Worm (Caenorhabditis elegans) whole organism, L4 larva: ENCODE measurements around the gene F13H8.1.

ENCODE experiments used
- F26F4.8 ChIP-seq: fragments of 200-800 bp; sonication (Bioruptor generic); conservative IDR thresholded peaks from 2 replicates; pipeline ENCODE4 v1.3.6; 2022; ENCODE audit warnings: missing genetic modification characterization, missing compliant biosample characterization
- F37D6.2 ChIP-seq: sonication (generic microtip); optimal IDR thresholded peaks from 2 replicates; lab custom pipeline; 2016; ENCODE audit warnings: mild to moderate bottlenecking, missing genetic modification characterization, missing compliant biosample characterization
- F49E8.2 ChIP-seq: sonication (generic microtip); optimal IDR thresholded peaks from 2 replicates; lab custom pipeline; 2016; ENCODE audit warnings: missing compliant biosample characterization, mild to moderate bottlenecking, missing genetic modification characterization, borderline replicate concordance
- T20F7.1 ChIP-seq: fragments of 200-800 bp; sonication (Bioruptor generic); optimal IDR thresholded peaks from 2 replicates; lab custom pipeline; 2018; ENCODE audit warnings: mild to moderate bottlenecking, missing genetic modification characterization, missing compliant biosample characterization
- Y5F2A.4 ChIP-seq: fragments of 200-800 bp; sonication (Bioruptor generic); optimal IDR thresholded peaks from 2 replicates; lab custom pipeline; 2018; ENCODE audit warnings: mild to moderate bottlenecking, missing genetic modification characterization, missing compliant biosample characterization
- ZK546.5 ChIP-seq, 2 experiments: sonication (generic microtip); optimal IDR thresholded peaks; 2 replicates each; lab custom pipeline; 2017; ENCODE audit warnings: missing biosample characterization in 2 of 2, missing genetic modification characterization in 2 of 2
- ama-1 ChIP-seq: fragments of 150-350 bp; optimal IDR thresholded peaks from 2 replicates; lab custom pipeline; 2014; ENCODE audit warnings: inconsistent platforms, mixed read lengths
- arid-1 ChIP-seq: fragments of 200-800 bp; sonication (Bioruptor generic); conservative IDR thresholded peaks from 2 replicates; pipeline ENCODE4 v1.3.6; 2022; ENCODE audit warnings: missing genetic modification reagents, missing genetic modification characterization, missing compliant biosample characterization
- attf-4 ChIP-seq: sonication (generic microtip); optimal IDR thresholded peaks from 3 replicates; lab custom pipeline; 2017; ENCODE audit warnings: missing biosample characterization, missing genetic modification characterization
- ces-1 ChIP-seq: fragments of 150-350 bp; sonication (generic microtip); optimal IDR thresholded peaks from 4 replicates; lab custom pipeline; 2014; ENCODE audit warnings: missing biosample characterization, missing genetic modification reagents, missing genetic modification characterization
- cey-2 ChIP-seq: sonication (generic microtip); optimal IDR thresholded peaks from 3 replicates; lab custom pipeline; 2017; ENCODE audit warnings: missing genetic modification characterization, mild to moderate bottlenecking, missing compliant biosample characterization, antibody characterized with exemption, borderline replicate concordance; ENCODE audit not compliant: insufficient read depth
- daf-16 ChIP-seq, 3 experiments: sonication (generic microtip); optimal IDR thresholded peaks; 2 replicates each; lab custom pipeline; 2016 to 2017; ENCODE audit warnings: missing genetic modification characterization in 3 of 3, missing genetic modification reagents in 3 of 3, mild to moderate bottlenecking in 2 of 3, missing compliant biosample characterization in 2 of 3, missing biosample characterization in 1 of 3, moderate library complexity in 1 of 3
- dmd-6 ChIP-seq: fragments of 200-800 bp; sonication (Bioruptor generic); IDR thresholded peaks from 2 replicates; pipeline ENCODE4 v1.3.6; 2022; ENCODE audit warnings: missing genetic modification reagents, missing genetic modification characterization, missing compliant biosample characterization
- duxl-1 ChIP-seq: sonication (generic microtip); optimal IDR thresholded peaks from 2 replicates; lab custom pipeline; 2016; ENCODE audit warnings: mild to moderate bottlenecking, missing genetic modification characterization, moderate library complexity, missing compliant biosample characterization; ENCODE audit not compliant: poor library complexity
- dve-1 ChIP-seq: sonication (generic microtip); optimal IDR thresholded peaks from 2 replicates; lab custom pipeline; 2017; ENCODE audit warnings: antibody characterized with exemption, mild to moderate bottlenecking, missing genetic modification characterization, missing compliant biosample characterization; ENCODE audit not compliant: insufficient read depth
- fos-1 ChIP-seq: fragments of 150-350 bp; optimal IDR thresholded peaks from 2 replicates; lab custom pipeline; 2014; ENCODE audit warnings: missing biosample characterization, missing genetic modification characterization
- hlh-11 ChIP-seq: fragments of 200-800 bp; sonication (Bioruptor generic); optimal IDR thresholded peaks from 2 replicates; lab custom pipeline; 2018; ENCODE audit warnings: mild to moderate bottlenecking, missing genetic modification characterization, missing compliant biosample characterization
- hlh-30 ChIP-seq: sonication (generic microtip); optimal IDR thresholded peaks from 2 replicates; lab custom pipeline; 2017; ENCODE audit warnings: antibody characterized with exemption, mild to moderate bottlenecking, missing genetic modification characterization, missing compliant biosample characterization; ENCODE audit not compliant: insufficient read depth
- hmg-1.1 ChIP-seq: fragments of 200-800 bp; sonication (Bioruptor generic); IDR thresholded peaks from 2 replicates; pipeline ENCODE4 v1.3.6; 2022; ENCODE audit warnings: missing genetic modification reagents, missing genetic modification characterization, missing compliant biosample characterization
- jun-1 ChIP-seq: fragments of 150-350 bp; optimal IDR thresholded peaks from 2 replicates; lab custom pipeline; 2014; ENCODE audit warnings: missing biosample characterization, missing genetic modification reagents, missing genetic modification characterization
- lim-7 ChIP-seq: fragments of 200-800 bp; sonication (Bioruptor generic); IDR thresholded peaks from 2 replicates; pipeline ENCODE4 v1.3.6; 2022; ENCODE audit warnings: missing genetic modification characterization, missing compliant biosample characterization
- mdt-29 ChIP-seq: fragments of 200-800 bp; sonication (Bioruptor generic); IDR thresholded peaks from 2 replicates; pipeline ENCODE4 v1.3.6; 2022; ENCODE audit warnings: missing genetic modification reagents, missing genetic modification characterization, missing compliant biosample characterization
- mxl-3 ChIP-seq: fragments of 200-800 bp; sonication (Bioruptor generic); optimal IDR thresholded peaks from 2 replicates; lab custom pipeline; 2018; ENCODE audit warnings: mild to moderate bottlenecking, missing genetic modification characterization, missing compliant biosample characterization
- nhr-102 ChIP-seq: sonication (generic microtip); optimal IDR thresholded peaks from 2 replicates; lab custom pipeline; 2016; ENCODE audit warnings: mild to moderate bottlenecking, missing genetic modification characterization, moderate library complexity, missing compliant biosample characterization
- nhr-237 ChIP-seq: sonication (generic microtip); optimal IDR thresholded peaks from 2 replicates; lab custom pipeline; 2017; ENCODE audit warnings: missing biosample characterization, missing genetic modification characterization
- nhr-28 ChIP-seq: fragments of 150-350 bp; optimal IDR thresholded peaks from 2 replicates; lab custom pipeline; 2014; ENCODE audit warnings: missing biosample characterization, missing genetic modification characterization
- nhr-48 ChIP-seq: sonication (generic microtip); optimal IDR thresholded peaks from 2 replicates; lab custom pipeline; 2016; ENCODE audit warnings: mild to moderate bottlenecking, missing genetic modification characterization, missing compliant biosample characterization
- nhr-77 ChIP-seq: fragments of 150-350 bp; optimal IDR thresholded peaks from 2 replicates; lab custom pipeline; 2014; ENCODE audit warnings: missing biosample characterization, missing genetic modification characterization
- php-3 ChIP-seq: fragments of 200-800 bp; sonication (Bioruptor generic); IDR thresholded peaks from 2 replicates; pipeline ENCODE4 v1.3.6; 2022; ENCODE audit warnings: missing genetic modification reagents, missing genetic modification characterization, missing compliant biosample characterization
- pqm-1 ChIP-seq: sonication (generic microtip); optimal IDR thresholded peaks from 2 replicates; lab custom pipeline; 2017; ENCODE audit warnings: missing biosample characterization, missing genetic modification characterization
- rbr-2 ChIP-seq: sonication (generic microtip); optimal IDR thresholded peaks from 2 replicates; lab custom pipeline; 2016; ENCODE audit warnings: missing genotype, missing genetic modification characterization, missing compliant biosample characterization
- saeg-2 ChIP-seq: fragments of 200-800 bp; sonication (Bioruptor generic); IDR thresholded peaks from 2 replicates; pipeline ENCODE4 v1.3.6; 2022; ENCODE audit warnings: missing genetic modification reagents, missing genetic modification characterization, missing compliant biosample characterization
- sdz-12 ChIP-seq: fragments of 200-800 bp; sonication (Bioruptor generic); optimal IDR thresholded peaks from 2 replicates; lab custom pipeline; 2018; ENCODE audit warnings: mild to moderate bottlenecking, missing genetic modification characterization, missing compliant biosample characterization
- set-16 ChIP-seq: fragments of 200-800 bp; sonication (Bioruptor generic); IDR thresholded peaks from 2 replicates; pipeline ENCODE4 v1.3.6; 2022; ENCODE audit warnings: missing genetic modification reagents, missing genetic modification characterization, missing compliant biosample characterization
- snpc-1.2 ChIP-seq: fragments of 200-800 bp; sonication (Bioruptor generic); IDR thresholded peaks from 2 replicates; pipeline ENCODE4 v1.3.6; 2022; ENCODE audit warnings: missing genetic modification reagents, missing genetic modification characterization, missing compliant biosample characterization
- tra-1 ChIP-seq: fragments of 200-800 bp; sonication (Bioruptor generic); IDR thresholded peaks from 2 replicates; pipeline ENCODE4 v1.3.6; 2022; ENCODE audit warnings: missing genetic modification reagents, missing genetic modification characterization, missing compliant biosample characterization
- unc-62 ChIP-seq, 3 experiments: fragments of 150-350 bp in 1 of 3; sonication (generic microtip); optimal IDR thresholded peaks in 2 of 3; peaks in 1 of 3; 1 replicate in 1 of 3; 2 replicates in 2 of 3; lab custom pipeline; 2014 to 2017; ENCODE audit warnings: missing biosample characterization in 3 of 3, missing genetic modification characterization in 3 of 3, missing genetic modification reagents in 3 of 3, missing genotype in 1 of 3
- vab-7 ChIP-seq: fragments of 200-800 bp; sonication (Bioruptor generic); IDR thresholded peaks from 2 replicates; pipeline ENCODE4 v1.3.6; 2022; ENCODE audit warnings: missing genetic modification reagents, missing genetic modification characterization, missing compliant biosample characterization
- zip-11 ChIP-seq: fragments of 200-800 bp; sonication (Bioruptor generic); IDR thresholded peaks from 2 replicates; pipeline ENCODE4 v1.3.6; 2022; ENCODE audit warnings: missing genetic modification characterization, missing compliant biosample characterization

Gene F13H8.1

DNA sequence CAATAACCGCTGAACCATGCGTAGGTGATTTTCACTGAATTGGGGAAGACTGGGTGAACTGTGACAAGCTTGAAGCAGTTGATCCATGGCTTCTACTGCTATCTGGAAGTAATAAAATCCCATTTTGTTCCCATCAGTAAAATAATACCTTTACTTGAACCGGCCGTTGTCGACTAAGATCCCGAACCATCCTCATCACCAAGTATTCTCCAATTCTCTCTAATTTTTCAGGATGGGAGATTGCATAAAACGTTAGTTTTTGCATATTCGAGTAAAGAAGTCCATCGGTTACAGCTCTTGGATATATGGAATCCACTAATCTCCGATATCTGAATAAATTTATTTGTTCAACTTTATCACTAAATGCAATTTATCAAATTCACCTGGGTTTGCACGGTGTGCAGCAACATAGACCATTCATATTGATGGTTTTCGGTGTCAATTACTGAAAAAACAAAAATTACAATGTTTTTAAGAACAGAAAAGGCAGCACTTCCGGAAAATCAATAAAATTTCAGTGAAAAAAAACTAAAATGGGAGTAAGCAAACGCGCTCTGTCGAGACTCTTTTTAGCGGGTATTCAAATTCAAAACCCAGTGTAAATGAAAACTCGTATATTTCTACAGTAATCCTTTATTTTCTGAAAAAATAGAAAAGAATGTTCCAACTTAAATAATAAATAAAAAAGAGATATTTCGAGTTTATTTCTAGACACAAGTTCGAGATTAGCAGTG lies 37.6 kb downstream of the F13H8.1 start, which contains the start of gene efr-3 (continued):
- TF ChIP-seq ZK546.5 (tag; optimal IDR thresholded peaks at IDR 0.05; lab: Kevin White, UChicago) (no peak), mdt-29 (GFP tag; lab: Robert Waterston, UW) (no peak), fos-1 (tag; lab: Kevin White, UChicago) (no peak), snpc-1.2 (GFP tag; lab: Robert Waterston, UW) (no peak), duxl-1 (tag; lab: Kevin White, UChicago) (no peak), attf-4 (tag; lab: Kevin White, UChicago) (no peak), vab-7 (GFP tag; lab: Robert Waterston, UW) (no peak), rbr-2 (tag; lab: Kevin White, UChicago) (peak; percentile 20), F37D6.2 (tag; lab: Kevin White, UChicago) (no peak), hlh-30 (tag; lab: Kevin White, UChicago) (peak; percentile 11), daf-16 (GFP tag; optimal IDR thresholded peaks at IDR 0.05; lab: Kevin White, UChicago) (no peak), daf-16 (tag; optimal IDR thresholded peaks at IDR 0.05; lab: Kevin White, UChicago) (no peak), dve-1 (tag; lab: Kevin White, UChicago) (no peak), ces-1 (GFP tag; lab: Kevin White, UChicago) (no peak), lim-7 (GFP tag; lab: Robert Waterston, UW) (no peak)

DNA sequence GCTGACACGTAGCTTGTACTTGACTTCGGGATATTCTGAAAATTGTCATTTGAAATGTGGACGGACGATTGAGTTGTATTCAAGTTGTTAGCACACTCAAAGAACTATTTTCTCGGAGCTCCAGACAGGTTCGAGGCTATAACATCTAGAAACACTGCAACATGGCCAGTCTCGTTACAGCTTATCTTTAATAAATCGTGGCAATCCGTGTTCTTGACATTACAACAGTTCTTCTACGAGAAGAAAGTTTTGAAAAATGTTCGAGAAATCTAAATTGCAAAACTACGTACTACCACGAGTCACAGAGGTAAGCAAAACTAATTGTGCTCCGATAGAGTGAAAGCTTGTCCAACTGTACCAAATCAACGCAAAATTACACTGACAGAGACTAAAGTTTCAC lies 38.9 kb downstream of the F13H8.1 start:
- TF ChIP-seq set-16 (GFP tag; lab: Robert Waterston, UW) (no peak), F26F4.8 (GFP tag; lab: Robert Waterston, UW) (no peak), F37D6.2 (tag; lab: Kevin White, UChicago) (no peak), hlh-11 (tag; lab: Kevin White, UChicago) (no peak), jun-1 (no peak), unc-62 (GFP tag; optimal IDR thresholded peaks at IDR 0.05 in 1 of 2; lab: Kevin White, UChicago) (peak in 1 of 2 experiments; percentile 97), unc-62 (tag; optimal IDR thresholded peaks at IDR 0.05; lab: Kevin White, UChicago) (no peak), hmg-1.1 (GFP tag; lab: Robert Waterston, UW) (no peak)

DNA sequence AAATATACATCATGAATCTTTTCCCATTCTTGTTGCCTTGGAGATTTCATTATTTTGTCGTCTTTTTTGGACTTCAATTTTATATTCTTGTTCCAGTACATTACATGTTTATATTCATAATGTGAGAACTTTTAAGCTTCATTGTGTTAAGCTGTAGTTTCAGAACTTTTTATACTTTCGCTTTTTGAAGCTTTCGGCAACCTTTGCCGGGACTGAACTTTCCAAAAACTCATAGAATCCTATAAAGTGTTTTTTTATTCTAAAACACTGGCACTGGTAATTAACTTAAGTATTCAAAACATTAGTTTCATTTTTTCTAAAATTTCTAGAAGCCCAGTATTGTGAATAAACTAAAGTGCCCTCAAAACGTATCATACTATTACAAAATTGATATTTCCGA lies 39.8 kb downstream of the F13H8.1 start, which contains the start of gene C32D5.4:
C32D5.4 (minus strand) TSS at position 101 of the 400 bp plus-strand sequence.
- TF ChIP-seq tra-1 (GFP tag; lab: Robert Waterston, UW) = no peak
- TF ChIP-seq ama-1 = no peak

DNA sequence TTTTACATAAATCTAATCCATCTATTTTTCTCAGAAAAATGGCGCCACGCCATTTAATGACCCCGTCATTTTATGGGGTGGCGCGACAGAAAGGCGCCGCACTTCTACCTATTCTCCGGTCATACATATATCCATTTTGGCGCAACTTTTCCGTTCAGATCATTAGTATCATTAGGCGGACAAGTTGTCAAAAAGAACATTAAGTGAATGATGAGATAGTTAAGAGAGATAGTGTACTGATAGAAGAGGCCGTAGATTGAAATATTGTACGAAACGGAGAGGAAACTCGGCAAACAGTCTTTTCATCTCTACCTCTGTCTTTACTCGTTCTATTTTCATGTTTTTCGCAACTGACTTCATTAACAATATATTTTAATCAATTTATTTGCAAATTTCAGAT lies 40.9 kb downstream of the F13H8.1 start, which contains the start of gene sma-6:
sma-6 (plus strand) TSS at position 399 of the 400 bp plus-strand sequence.
- TF ChIP-seq nhr-28 (tag; lab: Kevin White, UChicago) (peak; percentile 24), cey-2 (tag; lab: Kevin White, UChicago) (no peak), pqm-1 (tag; lab: Kevin White, UChicago) (peak; percentile 22), dve-1 (tag; lab: Kevin White, UChicago) (peak; percentile 12)

DNA sequence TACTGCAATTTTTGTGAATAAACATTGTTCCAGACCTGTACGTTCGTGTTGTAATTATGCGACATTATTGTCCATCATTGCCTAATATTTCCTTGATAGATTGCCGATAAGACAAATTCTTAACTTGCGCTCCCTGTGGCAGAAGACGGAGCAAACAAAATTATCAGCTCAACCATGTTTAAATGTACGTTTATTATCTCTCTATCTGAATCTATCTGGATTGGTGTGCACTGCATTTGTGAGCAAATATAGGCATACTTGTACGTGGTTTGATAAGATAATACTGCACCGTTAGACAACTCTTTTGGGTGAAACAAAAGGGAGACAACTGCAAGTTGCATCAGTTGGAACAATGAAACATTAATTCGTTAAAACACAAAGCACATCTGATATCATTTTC lies 44.1 kb downstream of the F13H8.1 start:
- TF ChIP-seq daf-16 (GFP tag; optimal IDR thresholded peaks at IDR 0.05; lab: Kevin White, UChicago) (peak in 1 of 2 experiments; percentile 55), daf-16 (tag; optimal IDR thresholded peaks at IDR 0.05; lab: Kevin White, UChicago) (peak; percentile 59), hlh-11 (tag; lab: Kevin White, UChicago) (peak; percentile 88), dmd-6 (GFP tag; lab: Robert Waterston, UW) (peak; percentile 89), nhr-77 (peak; percentile 63), hlh-30 (tag; lab: Kevin White, UChicago) (no peak), nhr-102 (tag; lab: Kevin White, UChicago) (peak; percentile 60), sdz-12 (GFP tag; lab: Kevin White, UChicago) (no peak), Y5F2A.4 (GFP tag; lab: Kevin White, UChicago) (no peak), php-3 (peak; percentile 80), nhr-237 (tag; lab: Kevin White, UChicago) (no peak), dve-1 (tag; lab: Kevin White, UChicago) (peak; percentile 75), nhr-48 (tag; lab: Kevin White, UChicago) (peak; percentile 67), zip-11 (GFP tag; lab: Robert Waterston, UW) (no peak), nhr-28 (tag; lab: Kevin White, UChicago) (peak; percentile 82), T20F7.1 (GFP tag; lab: Kevin White, UChicago) (peak; percentile 56), mxl-3 (GFP tag; lab: Kevin White, UChicago) (peak; percentile 70), saeg-2 (0 out of 2 replicates have a peak, but pooled peaks have one; percentile 58), F49E8.2 (no peak), arid-1 (GFP tag; lab: Robert Waterston, UW) (no peak)
